Worm (Caenorhabditis elegans) whole organism, L3 larva: ENCODE measurements around the gene T25B6.6.
A peak's percentile ranks its signal among the peaks of the same experiment; 100 is the strongest.

Source experiments
- ama-1 ChIP-seq: fragments of 150-350 bp; optimal IDR thresholded peaks from 2 replicates; lab custom pipeline; 2018
- ceh-9 ChIP-seq: sonication (generic microtip); optimal IDR thresholded peaks from 2 replicates; lab custom pipeline; 2018; ENCODE audit warnings: missing biosample characterization, missing genetic modification characterization
- elt-1 ChIP-seq: fragments of 150-350 bp; optimal IDR thresholded peaks from 2 replicates; lab custom pipeline; 2014; ENCODE audit warnings: missing biosample characterization, missing genetic modification characterization
- elt-3 ChIP-seq, 3 experiments: fragments of 150-350 bp in 1 of 3; sonication (generic microtip) in 2 of 3; optimal IDR thresholded peaks; 2 replicates in 2 of 3; 4 replicates in 1 of 3; lab custom pipeline; 2014 to 2017; ENCODE audit warnings: missing biosample characterization in 3 of 3, missing genetic modification characterization in 3 of 3
- lsy-12 ChIP-seq: sonication (generic microtip); optimal IDR thresholded peaks from 2 replicates; lab custom pipeline; 2016; ENCODE audit warnings: mild to moderate bottlenecking, missing genetic modification characterization, missing compliant biosample characterization
- mdl-1 ChIP-seq: fragments of 150-350 bp; optimal IDR thresholded peaks from 2 replicates; lab custom pipeline; 2014; ENCODE audit warnings: missing biosample characterization, missing genetic modification characterization
- nfya-1 ChIP-seq: sonication (generic microtip); optimal IDR thresholded peaks from 2 replicates; lab custom pipeline; 2017; ENCODE audit warnings: missing genetic modification characterization, mild to moderate bottlenecking, missing compliant biosample characterization, antibody characterized with exemption, moderate library complexity; ENCODE audit not compliant: insufficient read depth
- nhr-11 ChIP-seq: fragments of 150-350 bp; optimal IDR thresholded peaks from 2 replicates; lab custom pipeline; 2014; ENCODE audit warnings: missing biosample characterization, missing genetic modification characterization
- nhr-28 ChIP-seq: fragments of 150-350 bp; optimal IDR thresholded peaks from 2 replicates; lab custom pipeline; 2014; ENCODE audit warnings: missing biosample characterization, missing genetic modification characterization
- snpc-4 ChIP-seq: fragments of 150-350 bp; optimal IDR thresholded peaks from 2 replicates; lab custom pipeline; 2014; ENCODE audit warnings: missing biosample characterization, missing genetic modification characterization
- unc-39 ChIP-seq: sonication (generic microtip); optimal IDR thresholded peaks from 4 replicates; lab custom pipeline; 2017; ENCODE audit warnings: missing biosample characterization, missing genetic modification characterization
- unc-62 ChIP-seq: fragments of 150-350 bp; sonication (generic microtip); optimal IDR thresholded peaks from 4 replicates; lab custom pipeline; 2014; ENCODE audit warnings: missing biosample characterization, missing genetic modification reagents, missing genetic modification characterization
- ztf-4 ChIP-seq: fragments of 150-350 bp; optimal IDR thresholded peaks from 2 replicates; lab custom pipeline; 2014; ENCODE audit warnings: missing biosample characterization, missing genetic modification characterization

DNA sequence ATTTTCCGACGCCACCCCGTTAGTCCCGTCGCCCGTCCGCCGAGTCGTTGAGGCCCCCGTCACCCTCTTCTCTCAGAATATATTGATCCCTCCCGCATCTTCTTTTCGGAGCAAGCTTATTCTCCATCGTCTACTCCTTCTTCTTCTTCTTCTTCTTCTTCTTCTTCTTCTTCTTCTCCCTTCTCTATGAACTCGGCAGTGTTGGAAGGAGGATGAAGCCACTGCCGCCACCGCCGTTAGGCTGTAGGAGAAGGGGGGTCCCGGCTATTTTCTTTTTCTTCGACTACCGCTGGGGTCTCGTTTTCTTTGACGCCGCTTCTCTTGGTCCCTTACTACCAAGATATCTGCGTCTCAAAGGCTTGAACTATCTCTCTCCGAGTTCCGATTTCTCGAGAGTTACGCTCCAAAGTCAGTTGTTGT, 27.1 kb downstream of the T25B6.6 start:
- TF ChIP-seq elt-1 (no peak), nfya-1 (tag; lab: Kevin White, UChicago) (peak; percentile 71), unc-39 (tag; lab: Kevin White, UChicago) (no peak), unc-62 (GFP tag; lab: Kevin White, UChicago) (no peak), ceh-9 (no peak), snpc-4 (peak; percentile 40), mdl-1 (tag; lab: Kevin White, UChicago) (no peak), nhr-28 (tag; lab: Kevin White, UChicago) (no peak), ztf-4 (tag; lab: Kevin White, UChicago) (no peak), lsy-12 (tag; lab: Kevin White, UChicago) (peak; percentile 18), nhr-11 (tag; lab: Kevin White, UChicago) (no peak), elt-3 (tag; optimal IDR thresholded peaks at IDR 0.05; lab: Kevin White, UChicago) (no peak), ama-1 (lab: Kevin White, UChicago) (no peak)
